Fruit fly (Drosophila melanogaster) whole organism, pupa: Measurements from ENCODE around the gene ND-23.

Source experiments
- CG15710 ChIP-seq: fragments of 200-800 bp; sonication (Bioruptor generic); optimal IDR thresholded peaks from 2 replicates; lab custom pipeline; 2018; ENCODE audit warnings: missing biosample characterization, mild to moderate bottlenecking, missing genetic modification characterization, moderate library complexity
- CG32121 ChIP-seq: fragments of 200-800 bp; sonication (Bioruptor generic); IDR thresholded peaks from 2 replicates; pipeline ENCODE4 v1.3.6; 2022; ENCODE audit warnings: missing biosample characterization, missing genetic modification characterization
- CG34367 ChIP-seq: fragments of 200-800 bp; sonication (Bioruptor generic); optimal IDR thresholded peaks from 2 replicates; lab custom pipeline; 2018; ENCODE audit warnings: missing biosample characterization, mild to moderate bottlenecking, missing genetic modification characterization
- CG8301 ChIP-seq: fragments of 200-800 bp; sonication (Bioruptor generic); optimal IDR thresholded peaks from 2 replicates; lab custom pipeline; 2018; ENCODE audit warnings: missing biosample characterization, mild to moderate bottlenecking, missing genetic modification characterization
- gl ChIP-seq: fragments of 200-800 bp; sonication (Bioruptor generic); optimal IDR thresholded peaks from 2 replicates; lab custom pipeline; 2018; ENCODE audit warnings: missing biosample characterization, mild to moderate bottlenecking, missing genetic modification characterization

dm6 chr3R:15816276-15816675 lies 20.6 kb downstream of the ND-23 start:
- no peak for TF ChIP-seq CG34367 (tag; lab: Kevin White, UChicago)
- TF ChIP-seq CG8301 (tag; lab: Kevin White, UChicago): no peak
- no peak for TF ChIP-seq gl (tag; lab: Kevin White, UChicago)
- no peak for TF ChIP-seq CG15710 (tag; lab: Kevin White, UChicago)
- TF ChIP-seq CG32121 (GFP tag; lab: Robert Waterston, UW): peak; percentile 38; the same call in 1 of the 2 replicates
